Worm (Caenorhabditis elegans): Measurements from ENCODE around the gene F28H6.6.

The F28H6.6 gene

ce11 chrX:14090089-14090488, 35.6 kb downstream of the F28H6.6 start, which contains the start of gene dsl-4:
Gene dsl-4 (plus strand): TSS chrX:14090389.
- no peak for TF ChIP-seq unc-62 (GFP tag; optimal IDR thresholded peaks at IDR 0.05)
- no peak for TF ChIP-seq mls-2 (tag; optimal IDR thresholded peaks at IDR 0.05)
- no peak for TF ChIP-seq mab-5 (tag; optimal IDR thresholded peaks at IDR 0.05)
- no peak for TF ChIP-seq ham-2 (GFP tag; optimal IDR thresholded peaks at IDR 0.05)
- no peak for TF ChIP-seq elt-1 (tag; optimal IDR thresholded peaks at IDR 0.05; ENCODE audit: borderline replicate concordance, insufficient read depth)
- TF ChIP-seq pha-4 (tag; optimal IDR thresholded peaks at IDR 0.05) = no peak
- no peak for TF ChIP-seq nhr-237 (tag; optimal IDR thresholded peaks at IDR 0.05)
- TF ChIP-seq snpc-4 (tag; optimal IDR thresholded peaks at IDR 0.05) = no peak
- no peak for TF ChIP-seq nhr-2 (tag; optimal IDR thresholded peaks at IDR 0.05)
- TF ChIP-seq cnd-1 (tag; optimal IDR thresholded peaks at IDR 0.05) = no peak
- TF ChIP-seq hlh-1 (tag; optimal IDR thresholded peaks at IDR 0.05) = no peak
- no peak for TF ChIP-seq unc-39 (tag; optimal IDR thresholded peaks at IDR 0.05)
- TF ChIP-seq drap-1 (GFP tag; optimal IDR thresholded peaks at IDR 0.05) = no peak
- no peak for TF ChIP-seq tbx-8 (GFP tag; optimal IDR thresholded peaks at IDR 0.05)
- TF ChIP-seq ces-1 (GFP tag; optimal IDR thresholded peaks at IDR 0.05) = no peak

ce11 chrX:14085208-14085607, 40.5 kb downstream of the F28H6.6 start, which contains the start of gene F16B12.1:
Gene F16B12.1 (plus strand): TSS chrX:14085508.
- TF ChIP-seq blmp-1 (tag; optimal IDR thresholded peaks at IDR 0.05) (no peak), lsy-2 (tag; optimal IDR thresholded peaks at IDR 0.05) (no peak), elt-1 (tag; optimal IDR thresholded peaks at IDR 0.05; ENCODE audit: borderline replicate concordance, insufficient read depth) (no peak), lin-13 (tag; optimal IDR thresholded peaks at IDR 0.05) (no peak), sem-2 (GFP tag; optimal IDR thresholded peaks at IDR 0.05) (no peak), bed-3 (GFP tag; optimal IDR thresholded peaks at IDR 0.05) (no peak), zip-8 (tag; optimal IDR thresholded peaks at IDR 0.05) (no peak), M03D4.4 (tag; optimal IDR thresholded peaks at IDR 0.05) (no peak), cnd-1 (tag; optimal IDR thresholded peaks at IDR 0.05) (no peak)

ce11 chrX:14084230-14084629, 41.4 kb downstream of the F28H6.6 start, which contains the start of gene C33G3.6:
Gene C33G3.6 (minus strand): TSS chrX:14084330.
- peak; percentile 16 for TF ChIP-seq hlh-1 (tag; optimal IDR thresholded peaks at IDR 0.05)
- TF ChIP-seq sem-2 (GFP tag; optimal IDR thresholded peaks at IDR 0.05) = no peak
- no peak for TF ChIP-seq ham-2 (GFP tag; optimal IDR thresholded peaks at IDR 0.05)
- TF ChIP-seq nhr-2 (tag; optimal IDR thresholded peaks at IDR 0.05) = no peak
- no peak for TF ChIP-seq unc-62 (GFP tag; optimal IDR thresholded peaks at IDR 0.05)
- no peak for TF ChIP-seq mab-5 (tag; optimal IDR thresholded peaks at IDR 0.05)
- TF ChIP-seq cnd-1 (tag; optimal IDR thresholded peaks at IDR 0.05) = no peak
- no peak for TF ChIP-seq ceh-43 (GFP tag; optimal IDR thresholded peaks at IDR 0.05)
- TF ChIP-seq drap-1 (GFP tag; optimal IDR thresholded peaks at IDR 0.05) = no peak

ce11 chrX:14078574-14078973, 47.1 kb downstream of the F28H6.6 start, which contains the start of gene C33G3.5:
Gene C33G3.5 (minus strand): TSS chrX:14078674.
- TF ChIP-seq ztf-11 (tag; optimal IDR thresholded peaks at IDR 0.05) (no peak), flh-1 (GFP tag; optimal IDR thresholded peaks at IDR 0.05) (no peak), drap-1 (GFP tag; optimal IDR thresholded peaks at IDR 0.05) (no peak), lsy-2 (tag; optimal IDR thresholded peaks at IDR 0.05) (no peak), nhr-12 (tag; optimal IDR thresholded peaks at IDR 0.05) (no peak), bed-3 (GFP tag; optimal IDR thresholded peaks at IDR 0.05) (no peak), zip-8 (tag; optimal IDR thresholded peaks at IDR 0.05) (no peak), hlh-1 (tag; optimal IDR thresholded peaks at IDR 0.05) (no peak), mls-2 (tag; optimal IDR thresholded peaks at IDR 0.05) (no peak), mep-1 (tag; optimal IDR thresholded peaks at IDR 0.05) (no peak), ceh-39 (tag; optimal IDR thresholded peaks at IDR 0.05) (no peak), M03D4.4 (tag; optimal IDR thresholded peaks at IDR 0.05) (no peak), nhr-28 (tag; optimal IDR thresholded peaks at IDR 0.05) (no peak), unc-39 (tag; optimal IDR thresholded peaks at IDR 0.05) (no peak), sem-2 (GFP tag; optimal IDR thresholded peaks at IDR 0.05) (no peak), ces-1 (GFP tag; optimal IDR thresholded peaks at IDR 0.05) (no peak), elt-3 (tag; optimal IDR thresholded peaks at IDR 0.05) (no peak), nhr-2 (tag; optimal IDR thresholded peaks at IDR 0.05) (no peak), nhr-76 (tag; optimal IDR thresholded peaks at IDR 0.05) (no peak)

ce11 chrX:14070950-14071349, 54.7 kb downstream of the F28H6.6 start, which contains the start of gene C33G3.4:
Gene C33G3.4 (plus strand): TSS chrX:14071162.
- TF ChIP-seq lin-13 (tag; optimal IDR thresholded peaks at IDR 0.05) (no peak), ham-2 (GFP tag; optimal IDR thresholded peaks at IDR 0.05) (no peak), nhr-28 (tag; optimal IDR thresholded peaks at IDR 0.05) (no peak), sptf-1 (tag; optimal IDR thresholded peaks at IDR 0.05) (no peak), ceh-83 (GFP tag; optimal IDR thresholded peaks at IDR 0.05) (no peak), elt-1 (tag; optimal IDR thresholded peaks at IDR 0.05; ENCODE audit: borderline replicate concordance, insufficient read depth) (no peak), mls-2 (tag; optimal IDR thresholded peaks at IDR 0.05) (no peak), snpc-4 (tag; optimal IDR thresholded peaks at IDR 0.05) (no peak), mab-5 (tag; optimal IDR thresholded peaks at IDR 0.05) (no peak), lsy-2 (tag; optimal IDR thresholded peaks at IDR 0.05) (no peak), ceh-39 (tag; optimal IDR thresholded peaks at IDR 0.05) (no peak), ztf-11 (tag; optimal IDR thresholded peaks at IDR 0.05) (no peak), zip-8 (tag; optimal IDR thresholded peaks at IDR 0.05) (no peak), bed-3 (GFP tag; optimal IDR thresholded peaks at IDR 0.05) (no peak), flh-1 (GFP tag; optimal IDR thresholded peaks at IDR 0.05) (no peak), ceh-43 (GFP tag; optimal IDR thresholded peaks at IDR 0.05) (no peak), drap-1 (GFP tag; optimal IDR thresholded peaks at IDR 0.05) (no peak), blmp-1 (tag; optimal IDR thresholded peaks at IDR 0.05) (no peak), hlh-1 (tag; optimal IDR thresholded peaks at IDR 0.05) (no peak), elt-3 (tag; optimal IDR thresholded peaks at IDR 0.05) (no peak)

Measured in whole organism, mixed stage, embryonic.